Worm (Caenorhabditis elegans) whole organism, early embryonic: Measurements from ENCODE around the gene srx-42.

Experiments used
- B0310.2 ChIP-seq: sonication (generic microtip); optimal IDR thresholded peaks from 2 replicates; lab custom pipeline; 2016; ENCODE audit warnings: mild to moderate bottlenecking, missing genetic modification characterization, missing compliant biosample characterization
- F13C5.2 ChIP-seq: sonication (generic microtip); optimal IDR thresholded peaks from 2 replicates; lab custom pipeline; 2017; ENCODE audit warnings: mild to moderate bottlenecking, missing genetic modification characterization, inconsistent platforms, missing compliant biosample characterization
- aly-1 ChIP-seq: sonication (generic microtip); optimal IDR thresholded peaks from 2 replicates; lab custom pipeline; 2016; ENCODE audit warnings: missing genetic modification characterization, missing compliant biosample characterization
- ama-1 ChIP-seq: fragments of 150-350 bp; optimal IDR thresholded peaks from 2 replicates; lab custom pipeline; 2014
- ceh-13 ChIP-seq: fragments of 200-800 bp; sonication (Bioruptor generic); optimal IDR thresholded peaks from 2 replicates; lab custom pipeline; 2018; ENCODE audit warnings: mild to moderate bottlenecking, missing genetic modification characterization, missing compliant biosample characterization
- ceh-36 ChIP-seq: sonication (generic microtip); optimal IDR thresholded peaks from 2 replicates; lab custom pipeline; 2016; ENCODE audit warnings: missing genetic modification characterization, inconsistent platforms, missing compliant biosample characterization
- ets-7 ChIP-seq: sonication (generic microtip); optimal IDR thresholded peaks from 2 replicates; lab custom pipeline; 2016; ENCODE audit warnings: missing genotype, missing genetic modification characterization, missing compliant biosample characterization
- flt-1 ChIP-seq: fragments of 200-800 bp; sonication (Bioruptor generic); IDR thresholded peaks from 2 replicates; pipeline ENCODE4 v1.3.6; 2022; ENCODE audit warnings: missing genetic modification characterization, missing compliant biosample characterization
- hmbx-1 ChIP-seq: sonication (generic microtip); optimal IDR thresholded peaks from 2 replicates; lab custom pipeline; 2016; ENCODE audit warnings: mild to moderate bottlenecking, missing genetic modification characterization, missing compliant biosample characterization
- hmg-4 ChIP-seq: fragments of 200-800 bp; sonication (Bioruptor generic); optimal IDR thresholded peaks from 2 replicates; lab custom pipeline; 2018; ENCODE audit warnings: mild to moderate bottlenecking, missing genetic modification characterization, missing compliant biosample characterization
- hnd-1 ChIP-seq: sonication (generic microtip); optimal IDR thresholded peaks from 2 replicates; lab custom pipeline; 2016; ENCODE audit warnings: missing genetic modification characterization, missing compliant biosample characterization
- pes-1 ChIP-seq: fragments of 200-800 bp; sonication (Bioruptor generic); IDR thresholded peaks from 2 replicates; pipeline ENCODE4 v1.3.6; 2022; ENCODE audit warnings: missing genetic modification reagents, missing genetic modification characterization, missing compliant biosample characterization
- scrt-1 ChIP-seq: fragments of 200-800 bp; sonication (Bioruptor generic); IDR thresholded peaks from 2 replicates; pipeline ENCODE4 v1.3.6; 2022; ENCODE audit warnings: missing genetic modification characterization, missing compliant biosample characterization
- sea-1 ChIP-seq: fragments of 200-800 bp; sonication (Bioruptor generic); conservative IDR thresholded peaks from 2 replicates; pipeline ENCODE4 v1.3.6; 2022; ENCODE audit warnings: missing genetic modification characterization, missing compliant biosample characterization
- tbx-11 ChIP-seq: fragments of 200-800 bp; sonication (Bioruptor generic); IDR thresholded peaks from 2 replicates; pipeline ENCODE4 v1.3.6; 2022; ENCODE audit warnings: missing genetic modification characterization, missing compliant biosample characterization
- tbx-37 ChIP-seq: fragments of 200-800 bp; sonication (Bioruptor generic); conservative IDR thresholded peaks from 2 replicates; pipeline ENCODE4 v1.3.6; 2022; ENCODE audit warnings: missing genetic modification reagents, missing genetic modification characterization, missing compliant biosample characterization
- tra-4 ChIP-seq: sonication (generic microtip); optimal IDR thresholded peaks from 2 replicates; lab custom pipeline; 2017; ENCODE audit warnings: missing genetic modification characterization, missing compliant biosample characterization

Gene srx-42

ce11 chrV:13920730-13921129, at the start of gene srx-42:
Gene srx-42 (plus strand): TSS chrV:13921030.
- TF ChIP-seq flt-1 (GFP tag; lab: Robert Waterston, UW) (no peak), aly-1 (tag; lab: Kevin White, UChicago) (no peak), ets-7 (tag; lab: Kevin White, UChicago) (no peak), hmbx-1 (tag; lab: Kevin White, UChicago) (no peak), ceh-36 (tag; lab: Kevin White, UChicago) (no peak), ama-1 (lab: Kevin White, UChicago) (no peak), hnd-1 (no peak), tbx-11 (GFP tag; lab: Robert Waterston, UW) (no peak), F13C5.2 (tag; lab: Kevin White, UChicago) (no peak), tbx-37 (no peak), pes-1 (GFP tag; lab: Robert Waterston, UW) (no peak), B0310.2 (tag; lab: Kevin White, UChicago) (no peak), tra-4 (tag; lab: Kevin White, UChicago) (no peak)

- TF ChIP-seq hmg-4 (GFP tag; lab: Kevin White, UChicago) (no peak), hnd-1 (no peak), B0310.2 (tag; lab: Kevin White, UChicago) (no peak), F13C5.2 (tag; lab: Kevin White, UChicago) (no peak), sea-1 (GFP tag; lab: Robert Waterston, UW) (no peak), pes-1 (GFP tag; lab: Robert Waterston, UW) (no peak), ama-1 (lab: Kevin White, UChicago) (no peak), tbx-37 (no peak), flt-1 (GFP tag; lab: Robert Waterston, UW) (no peak), hmbx-1 (tag; lab: Kevin White, UChicago) (no peak)
These were observed 47.9 kb upstream of the srx-42 start, which contains the start of gene cpt-5 for ce11 chrV:13872895-13873294. Gene cpt-5 (plus strand): TSS chrV:13873195.

- TF ChIP-seq pes-1 (GFP tag; lab: Robert Waterston, UW) = no peak
- TF ChIP-seq tbx-37 = no peak
- no peak for TF ChIP-seq aly-1 (tag; lab: Kevin White, UChicago)
- no peak for TF ChIP-seq F13C5.2 (tag; lab: Kevin White, UChicago)
These were observed 47.5 kb upstream of the srx-42 start for ce11 chrV:13873323-13873722.

- TF ChIP-seq pes-1 (GFP tag; lab: Robert Waterston, UW) = no peak
These were observed 44.3 kb upstream of the srx-42 start, which contains the start of gene T22G5.1 for ce11 chrV:13876529-13876928. Gene T22G5.1 (plus strand): TSS chrV:13876829.

ce11 chrV:13878226-13878625, 42.6 kb upstream of the srx-42 start:
- TF ChIP-seq ets-7 (tag; lab: Kevin White, UChicago) (no peak), ama-1 (lab: Kevin White, UChicago) (no peak), ceh-36 (tag; lab: Kevin White, UChicago) (no peak)

- TF ChIP-seq flt-1 (GFP tag; lab: Robert Waterston, UW) (no peak), aly-1 (tag; lab: Kevin White, UChicago) (no peak), ama-1 (lab: Kevin White, UChicago) (no peak), tra-4 (tag; lab: Kevin White, UChicago) (no peak), F13C5.2 (tag; lab: Kevin White, UChicago) (no peak)
These were observed 41.6 kb upstream of the srx-42 start, which contains the start of gene lbp-7 for ce11 chrV:13879241-13879640. Gene lbp-7 (plus strand): TSS chrV:13879552.

ce11 chrV:13880163-13880562, 40.7 kb upstream of the srx-42 start:
- TF ChIP-seq aly-1 (tag; lab: Kevin White, UChicago) = no peak
- TF ChIP-seq ama-1 (lab: Kevin White, UChicago) = no peak
- no peak for TF ChIP-seq tbx-11 (GFP tag; lab: Robert Waterston, UW)
- no peak for TF ChIP-seq flt-1 (GFP tag; lab: Robert Waterston, UW)
- TF ChIP-seq tra-4 (tag; lab: Kevin White, UChicago) = no peak
- no peak for TF ChIP-seq ceh-36 (tag; lab: Kevin White, UChicago)
- no peak for TF ChIP-seq ceh-13 (GFP tag; lab: Kevin White, UChicago)
- TF ChIP-seq sea-1 (GFP tag; lab: Robert Waterston, UW) = no peak
- no peak for TF ChIP-seq B0310.2 (tag; lab: Kevin White, UChicago)
- no peak for TF ChIP-seq pes-1 (GFP tag; lab: Robert Waterston, UW)
- no peak for TF ChIP-seq hmbx-1 (tag; lab: Kevin White, UChicago)
- TF ChIP-seq ets-7 (tag; lab: Kevin White, UChicago) = no peak
- no peak for TF ChIP-seq tbx-37
- TF ChIP-seq hnd-1 = no peak
- TF ChIP-seq F13C5.2 (tag; lab: Kevin White, UChicago) = no peak
- TF ChIP-seq hmg-4 (GFP tag; lab: Kevin White, UChicago) = no peak
- no peak for TF ChIP-seq scrt-1

ce11 chrV:13880607-13881006, 40.2 kb upstream of the srx-42 start, which contains the start of gene T22G5.3:
Gene T22G5.3 (plus strand): TSS chrV:13880907.
- no peak for TF ChIP-seq aly-1 (tag; lab: Kevin White, UChicago)
- TF ChIP-seq hmbx-1 (tag; lab: Kevin White, UChicago) = no peak
- TF ChIP-seq tbx-11 (GFP tag; lab: Robert Waterston, UW) = no peak
- TF ChIP-seq tra-4 (tag; lab: Kevin White, UChicago) = no peak
- TF ChIP-seq hnd-1 = no peak
- TF ChIP-seq sea-1 (GFP tag; lab: Robert Waterston, UW) = no peak
- no peak for TF ChIP-seq ceh-36 (tag; lab: Kevin White, UChicago)
- no peak for TF ChIP-seq flt-1 (GFP tag; lab: Robert Waterston, UW)
- no peak for TF ChIP-seq hmg-4 (GFP tag; lab: Kevin White, UChicago)
- TF ChIP-seq ets-7 (tag; lab: Kevin White, UChicago) = no peak
- TF ChIP-seq scrt-1 = no peak
- no peak for TF ChIP-seq F13C5.2 (tag; lab: Kevin White, UChicago)
- no peak for TF ChIP-seq tbx-37
- TF ChIP-seq B0310.2 (tag; lab: Kevin White, UChicago) = no peak
- TF ChIP-seq ceh-13 (GFP tag; lab: Kevin White, UChicago) = no peak
